Worm (Caenorhabditis elegans): ENCODE results near the gene col-13.

- no peak for TF ChIP-seq nhr-28 (tag; optimal IDR thresholded peaks at IDR 0.05)
- TF ChIP-seq M03D4.4 (tag; optimal IDR thresholded peaks at IDR 0.05) = no peak
- TF ChIP-seq unc-62 (GFP tag; optimal IDR thresholded peaks at IDR 0.05) = no peak
- no peak for TF ChIP-seq snpc-4 (tag; optimal IDR thresholded peaks at IDR 0.05)
- TF ChIP-seq elt-1 (tag; optimal IDR thresholded peaks at IDR 0.05; ENCODE audit: borderline replicate concordance, insufficient read depth) = no peak
- no peak for TF ChIP-seq mep-1 (tag; optimal IDR thresholded peaks at IDR 0.05)
- no peak for TF ChIP-seq pha-4 (tag; optimal IDR thresholded peaks at IDR 0.05)
- TF ChIP-seq sptf-1 (tag; optimal IDR thresholded peaks at IDR 0.05) = no peak
- TF ChIP-seq blmp-1 (tag; optimal IDR thresholded peaks at IDR 0.05) = no peak
Observed at ce11 chrV:10440723-10441122, 19.0 kb upstream of the col-13 start, which contains the start of gene snf-10.

All from whole organism, mixed stage, embryonic.